Worm (Caenorhabditis elegans): ENCODE results near the gene lin-39.

Gene lin-39

ce11 chrIII:7553693-7554226 is 17.3 kb upstream of the lin-39 start:
- TF ChIP-seq ceh-36 (tag; optimal IDR thresholded peaks at IDR 0.05), result no peak

- TF ChIP-seq flt-1 (GFP tag; IDR thresholded peaks at IDR 0.05) (no peak), F13C5.2 (tag; optimal IDR thresholded peaks at IDR 0.05) (no peak), tra-4 (tag; optimal IDR thresholded peaks at IDR 0.05) (no peak), hmg-4 (GFP tag; optimal IDR thresholded peaks at IDR 0.05) (no peak), ceh-36 (tag; optimal IDR thresholded peaks at IDR 0.05) (no peak), pes-1 (GFP tag; IDR thresholded peaks at IDR 0.05) (no peak), tbx-37 (GFP tag; conservative IDR thresholded peaks at IDR 0.05) (no peak), ets-7 (tag; optimal IDR thresholded peaks at IDR 0.05) (no peak)
These were observed 16.4 kb upstream of the lin-39 start for ce11 chrIII:7552859-7553258.

DNA sequence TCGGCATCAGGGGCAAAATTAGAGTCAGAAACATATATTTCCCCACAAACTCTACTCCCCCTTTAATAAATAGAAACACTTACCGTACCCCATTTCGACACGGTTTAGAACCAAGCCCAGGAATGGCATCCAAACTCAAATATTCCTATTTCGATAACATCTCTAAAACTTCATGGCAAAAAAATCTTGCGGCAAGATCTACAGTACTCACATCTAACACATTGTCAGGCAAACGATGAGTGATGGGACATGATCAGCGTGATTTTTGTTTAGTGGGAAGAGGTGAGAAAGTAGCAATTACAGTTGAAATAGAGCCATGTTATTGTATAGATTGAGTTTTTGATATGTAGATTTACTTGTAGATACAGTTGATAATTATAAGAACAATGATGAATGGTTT is 14.5 kb upstream of the lin-39 start:
- peak; percentile 13 for TF ChIP-seq ceh-13 (GFP tag; optimal IDR thresholded peaks at IDR 0.05)
- no peak for TF ChIP-seq hmbx-1 (tag; optimal IDR thresholded peaks at IDR 0.05)

DNA sequence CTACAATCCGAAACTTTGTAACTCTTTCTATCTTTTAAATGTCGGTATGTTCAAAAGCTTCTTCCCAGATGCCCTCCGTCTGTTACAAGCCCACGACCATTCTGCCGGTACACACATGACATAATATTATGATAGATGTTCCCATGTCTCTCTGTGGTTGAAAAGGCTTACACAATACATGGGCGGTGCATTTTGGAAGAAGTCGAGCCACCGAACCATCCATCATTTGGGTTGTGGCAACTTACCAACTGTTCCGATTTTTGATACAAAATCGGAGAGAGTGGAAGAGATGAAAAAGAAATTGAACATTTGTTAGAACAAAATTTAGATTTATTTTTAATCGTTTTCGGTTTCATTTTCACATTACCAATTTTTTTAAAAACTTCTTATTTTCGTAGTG is 12.5 kb upstream of the lin-39 start:
- TF ChIP-seq tra-4 (tag; optimal IDR thresholded peaks at IDR 0.05) (no peak), F13C5.2 (tag; optimal IDR thresholded peaks at IDR 0.05) (no peak), B0310.2 (tag; optimal IDR thresholded peaks at IDR 0.05) (no peak)

ce11 chrIII:7545189-7545588 is 8.8 kb upstream of the lin-39 start:
- TF ChIP-seq ceh-36 (tag; optimal IDR thresholded peaks at IDR 0.05) (peak; percentile 53), ama-1 (optimal IDR thresholded peaks at IDR 0.05) (no peak)

DNA sequence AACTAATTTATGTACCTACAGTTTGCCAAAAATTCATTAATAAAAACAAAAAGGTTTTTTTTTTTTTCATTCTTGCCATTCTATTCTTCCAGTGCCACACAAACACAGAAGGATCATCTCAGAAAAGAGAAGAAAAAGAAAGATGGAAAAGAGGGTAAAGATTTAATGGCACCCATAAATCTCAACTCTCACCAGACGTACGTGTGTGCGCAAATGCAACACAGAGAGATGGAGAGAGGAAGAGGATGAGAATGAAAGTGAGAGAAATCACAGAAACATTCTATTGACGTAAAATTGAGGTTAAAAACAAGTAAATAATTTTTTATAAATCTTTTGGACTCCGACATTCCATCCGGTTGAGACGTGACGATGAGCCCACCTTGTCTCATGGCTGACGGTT is 7.8 kb upstream of the lin-39 start:
- TF ChIP-seq scrt-1 (GFP tag; IDR thresholded peaks at IDR 0.05) (no peak), ceh-13 (GFP tag; optimal IDR thresholded peaks at IDR 0.05) (no peak), ceh-36 (tag; optimal IDR thresholded peaks at IDR 0.05) (no peak), B0310.2 (tag; optimal IDR thresholded peaks at IDR 0.05) (no peak), ets-7 (tag; optimal IDR thresholded peaks at IDR 0.05) (no peak), tbx-11 (GFP tag; IDR thresholded peaks at IDR 0.05) (no peak), aly-1 (tag; optimal IDR thresholded peaks at IDR 0.05) (no peak)

ce11 chrIII:7542037-7542436 is 5.6 kb upstream of the lin-39 start:
- TF ChIP-seq scrt-1 (GFP tag; IDR thresholded peaks at IDR 0.05) (no peak), tra-4 (tag; optimal IDR thresholded peaks at IDR 0.05) (no peak), flt-1 (GFP tag; IDR thresholded peaks at IDR 0.05) (no peak), aly-1 (tag; optimal IDR thresholded peaks at IDR 0.05) (no peak), hnd-1 (tag; optimal IDR thresholded peaks at IDR 0.05) (no peak), tbx-37 (GFP tag; conservative IDR thresholded peaks at IDR 0.05) (no peak), F13C5.2 (tag; optimal IDR thresholded peaks at IDR 0.05) (no peak), hmg-4 (GFP tag; optimal IDR thresholded peaks at IDR 0.05) (no peak), sea-1 (GFP tag; conservative IDR thresholded peaks at IDR 0.05) (no peak), ama-1 (optimal IDR thresholded peaks at IDR 0.05) (no peak), ceh-13 (GFP tag; optimal IDR thresholded peaks at IDR 0.05) (no peak), ceh-36 (tag; optimal IDR thresholded peaks at IDR 0.05) (no peak), tbx-11 (GFP tag; IDR thresholded peaks at IDR 0.05) (no peak)

DNA sequence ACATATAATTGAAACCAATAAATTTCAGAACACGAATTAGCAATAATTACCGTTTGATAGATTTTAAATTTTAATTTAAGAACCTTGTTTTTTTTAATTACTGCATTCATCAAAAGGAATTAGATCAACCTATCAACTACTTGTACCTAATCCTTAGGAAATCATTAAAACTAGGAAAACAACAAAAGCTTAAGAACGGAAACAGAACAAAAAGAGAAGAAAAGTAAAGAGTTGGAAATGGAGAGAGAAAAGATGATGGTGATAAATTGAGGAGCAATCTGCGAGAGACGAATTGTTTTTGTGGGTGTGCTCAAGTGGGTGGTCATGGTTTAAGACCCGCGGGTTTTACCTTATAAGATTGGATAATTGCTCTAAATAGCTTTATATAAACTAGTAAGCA is 1.1 kb downstream of the lin-39 start:
- TF ChIP-seq hnd-1 (tag; optimal IDR thresholded peaks at IDR 0.05), result no peak
- TF ChIP-seq ama-1 (optimal IDR thresholded peaks at IDR 0.05), result no peak

DNA sequence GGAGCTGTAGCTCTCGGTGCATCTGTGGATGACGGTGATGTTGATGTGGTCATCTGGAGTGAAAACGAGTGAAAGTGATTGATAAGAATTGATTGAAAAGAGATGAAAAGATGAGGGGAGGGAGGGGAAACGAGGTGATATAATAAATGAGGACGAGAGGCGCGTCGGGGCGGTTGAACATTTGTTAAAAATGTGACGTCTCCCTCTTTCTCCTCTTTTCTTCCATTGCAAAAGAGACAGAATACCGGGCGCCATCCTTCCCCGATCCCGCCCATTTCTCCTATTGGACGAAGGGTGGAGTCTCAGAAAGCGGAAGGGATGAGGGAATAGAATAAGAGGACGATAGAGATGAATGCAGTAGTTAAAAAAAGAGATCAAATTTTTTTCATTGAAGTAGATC is 1.8 kb downstream of the lin-39 start:
- TF ChIP-seq sea-1 (GFP tag; conservative IDR thresholded peaks at IDR 0.05) (no peak), hmg-4 (GFP tag; optimal IDR thresholded peaks at IDR 0.05) (no peak), scrt-1 (GFP tag; IDR thresholded peaks at IDR 0.05) (no peak), ceh-36 (tag; optimal IDR thresholded peaks at IDR 0.05) (no peak), flt-1 (GFP tag; IDR thresholded peaks at IDR 0.05) (no peak), aly-1 (tag; optimal IDR thresholded peaks at IDR 0.05) (no peak), tbx-11 (GFP tag; IDR thresholded peaks at IDR 0.05) (no peak), B0310.2 (tag; optimal IDR thresholded peaks at IDR 0.05) (no peak), hnd-1 (tag; optimal IDR thresholded peaks at IDR 0.05) (no peak), ama-1 (optimal IDR thresholded peaks at IDR 0.05) (no peak), ets-7 (tag; optimal IDR thresholded peaks at IDR 0.05) (no peak), hmbx-1 (tag; optimal IDR thresholded peaks at IDR 0.05) (no peak)

- no peak for TF ChIP-seq ets-7 (tag; optimal IDR thresholded peaks at IDR 0.05)
- no peak for TF ChIP-seq B0310.2 (tag; optimal IDR thresholded peaks at IDR 0.05)
- TF ChIP-seq sea-1 (GFP tag; conservative IDR thresholded peaks at IDR 0.05), result no peak
- TF ChIP-seq flt-1 (GFP tag; IDR thresholded peaks at IDR 0.05), result no peak
- TF ChIP-seq tbx-11 (GFP tag; IDR thresholded peaks at IDR 0.05), result no peak
- TF ChIP-seq F13C5.2 (tag; optimal IDR thresholded peaks at IDR 0.05), result no peak
- no peak for TF ChIP-seq pes-1 (GFP tag; IDR thresholded peaks at IDR 0.05)
These were observed 3.4 kb downstream of the lin-39 start for ce11 chrIII:7533012-7533411.

Measured in whole organism, early embryonic.